Worm (Caenorhabditis elegans): ENCODE results near the gene F07A11.1.

DNA sequence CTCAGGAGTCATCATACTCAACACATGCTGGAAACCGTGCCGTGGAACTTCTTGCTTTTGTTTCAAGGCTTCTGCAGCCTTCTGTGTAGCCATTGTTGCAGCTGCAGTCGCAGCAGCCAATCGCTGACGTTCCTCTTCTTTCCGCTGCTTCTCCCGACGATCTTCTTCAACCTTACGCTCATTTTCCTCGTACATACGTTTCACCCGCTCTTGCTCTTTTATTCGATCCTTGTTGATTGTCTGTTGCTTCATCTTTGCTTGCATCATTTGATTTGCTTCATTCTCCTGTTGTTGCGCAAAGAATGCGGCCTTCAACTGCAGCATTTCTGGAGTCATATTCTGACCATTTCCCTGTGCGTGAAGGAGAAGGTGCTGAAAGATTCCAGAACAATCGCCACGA lies 30.7 kb upstream of the F07A11.1 start:
- TF ChIP-seq W03F9.2 (tag; optimal IDR thresholded peaks at IDR 0.05): no peak
- TF ChIP-seq dao-5 (tag; optimal IDR thresholded peaks at IDR 0.05): no peak
